Fruit fly (Drosophila melanogaster) whole organism, embryonic: Measurements from ENCODE around the gene CHES-1-like.

Experiments
- Adf1 ChIP-seq: fragments of 200-800 bp; sonication (Bioruptor generic); IDR thresholded peaks from 2 replicates; pipeline ENCODE4 v1.3.6; 2022; ENCODE audit warnings: missing biosample characterization, missing genetic modification characterization
- B-H1 ChIP-seq: fragments of 200-800 bp; sonication (Bioruptor generic); IDR thresholded peaks from 3 replicates; pipeline ENCODE4 v1.3.6; 2022; ENCODE audit warnings: missing biosample characterization, missing genetic modification characterization
- Bgb ChIP-seq: fragments of 200-800 bp; sonication (Bioruptor generic); IDR thresholded peaks from 2 replicates; pipeline ENCODE4 v1.3.6; 2022; ENCODE audit warnings: missing biosample characterization, missing genetic modification characterization; ENCODE audit not compliant: partially characterized antibody
- CG10267 ChIP-seq: fragments of 200-800 bp; sonication (Bioruptor generic); optimal IDR thresholded peaks from 2 replicates; lab custom pipeline; 2018; ENCODE audit warnings: missing biosample characterization, mild to moderate bottlenecking, missing genetic modification characterization, moderate library complexity
- CG10543 ChIP-seq: fragments of 200-800 bp; sonication (Bioruptor generic); optimal IDR thresholded peaks from 3 replicates; lab custom pipeline; 2017; ENCODE audit warnings: missing biosample characterization, mild to moderate bottlenecking, missing genetic modification characterization, moderate library complexity
- CG10959 ChIP-seq: fragments of 200-800 bp; sonication (Bioruptor generic); IDR thresholded peaks from 2 replicates; pipeline ENCODE4 v1.3.6; 2022; ENCODE audit warnings: missing biosample characterization, missing genetic modification characterization
- CG11398 ChIP-seq: fragments of 200-800 bp; sonication (Bioruptor generic); optimal IDR thresholded peaks from 2 replicates; lab custom pipeline; 2016; ENCODE audit warnings: missing biosample characterization, missing genetic modification characterization
- CG11696 ChIP-seq: fragments of 200-800 bp; sonication (Bioruptor generic); IDR thresholded peaks from 2 replicates; pipeline ENCODE4 v1.3.6; 2022; ENCODE audit warnings: missing biosample characterization, missing genetic modification characterization
- CG12659 ChIP-seq: fragments of 200-800 bp; sonication (Bioruptor generic); optimal IDR thresholded peaks from 3 replicates; lab custom pipeline; 2017; ENCODE audit warnings: mild to moderate bottlenecking, missing biosample characterization, missing genetic modification reagents, missing genetic modification characterization
- CG13296 ChIP-seq: fragments of 200-800 bp; sonication (Bioruptor generic); optimal IDR thresholded peaks from 3 replicates; lab custom pipeline; 2018; ENCODE audit warnings: missing biosample characterization, mild to moderate bottlenecking, missing genetic modification characterization
- CG13624 ChIP-seq: fragments of 200-800 bp; sonication (Bioruptor generic); optimal IDR thresholded peaks from 2 replicates; lab custom pipeline; 2016; ENCODE audit warnings: missing biosample characterization, missing genetic modification characterization
- CG14014 ChIP-seq: fragments of 200-800 bp; sonication (Bioruptor generic); IDR thresholded peaks from 2 replicates; pipeline ENCODE4 v1.3.6; 2022; ENCODE audit warnings: missing biosample characterization, missing genetic modification characterization
- CG15011 ChIP-seq: fragments of 200-800 bp; sonication (Bioruptor generic); optimal IDR thresholded peaks from 3 replicates; lab custom pipeline; 2018; ENCODE audit warnings: missing biosample characterization, mild to moderate bottlenecking, missing genetic modification characterization
- CG1792 ChIP-seq: fragments of 200-800 bp; sonication (Bioruptor generic); optimal IDR thresholded peaks from 2 replicates; lab custom pipeline; 2016; ENCODE audit warnings: missing biosample characterization, missing genetic modification characterization
- CG18262 ChIP-seq: fragments of 200-800 bp; optimal IDR thresholded peaks from 3 replicates; lab custom pipeline; 2019; ENCODE audit warnings: missing biosample characterization, mild to moderate bottlenecking, missing genetic modification characterization, moderate library complexity
- CG2678 ChIP-seq: fragments of 200-800 bp; sonication (Bioruptor generic); optimal IDR thresholded peaks from 3 replicates; lab custom pipeline; 2019; ENCODE audit warnings: missing biosample characterization, mild to moderate bottlenecking, missing genetic modification characterization, moderate library complexity
- CG33213 ChIP-seq: fragments of 200-800 bp; sonication (Bioruptor generic); optimal IDR thresholded peaks from 3 replicates; lab custom pipeline; 2016; ENCODE audit warnings: missing biosample characterization, missing genetic modification characterization
- CG42726 ChIP-seq: fragments of 200-800 bp; sonication (Bioruptor generic); IDR thresholded peaks from 2 replicates; pipeline ENCODE4 v1.3.6; 2022; ENCODE audit warnings: missing biosample characterization, missing genetic modification characterization; ENCODE audit not compliant: partially characterized antibody
- CG7839 ChIP-seq: fragments of 200-800 bp; sonication (Bioruptor generic); optimal IDR thresholded peaks from 3 replicates; lab custom pipeline; 2018; ENCODE audit warnings: missing biosample characterization, mild to moderate bottlenecking, missing genetic modification characterization, moderate library complexity
- CG8924 ChIP-seq: fragments of 200-800 bp; optimal IDR thresholded peaks from 3 replicates; lab custom pipeline; 2019; ENCODE audit warnings: missing biosample characterization, mild to moderate bottlenecking, missing genetic modification characterization, moderate library complexity
- CoRest ChIP-seq: fragments of 200-800 bp; sonication (Bioruptor generic); optimal IDR thresholded peaks from 3 replicates; lab custom pipeline; 2018; ENCODE audit warnings: missing biosample characterization, mild to moderate bottlenecking, missing genetic modification characterization, moderate library complexity
- Dfd ChIP-seq, 2 experiments: fragments of >200 bp; optimal IDR thresholded peaks; 2 replicates each; lab custom pipeline; 2017; ENCODE audit warnings: missing biosample characterization in 2 of 2, missing genetic modification characterization in 2 of 2
- MTF-1 ChIP-seq: fragments of 200-800 bp; sonication (Bioruptor generic); optimal IDR thresholded peaks from 2 replicates; lab custom pipeline; 2018; ENCODE audit warnings: missing biosample characterization, mild to moderate bottlenecking, missing genetic modification characterization, borderline replicate concordance
- Myb ChIP-seq: fragments of 200-800 bp; sonication (Bioruptor generic); optimal IDR thresholded peaks from 2 replicates; lab custom pipeline; 2016; ENCODE audit warnings: missing biosample characterization, missing genetic modification characterization
- Neu2 ChIP-seq: fragments of 200-800 bp; sonication (Bioruptor generic); optimal IDR thresholded peaks from 3 replicates; lab custom pipeline; 2016; ENCODE audit warnings: missing biosample characterization, missing genetic modification characterization, borderline replicate concordance
- Optix ChIP-seq: fragments of 200-800 bp; sonication (Bioruptor generic); IDR thresholded peaks from 3 replicates; pipeline ENCODE4 v1.3.6; 2022; ENCODE audit warnings: missing biosample characterization, missing genetic modification characterization
- Rfx ChIP-seq: fragments of 200-800 bp; sonication (Bioruptor generic); IDR thresholded peaks from 2 replicates; pipeline ENCODE4 v1.3.6; 2022; ENCODE audit warnings: missing biosample characterization, missing genetic modification characterization
- Spps ChIP-seq: fragments of 200-800 bp; sonication (Bioruptor generic); optimal IDR thresholded peaks from 2 replicates; lab custom pipeline; 2018; ENCODE audit warnings: missing biosample characterization, mild to moderate bottlenecking, missing genetic modification characterization
- amos ChIP-seq: fragments of 200-800 bp; sonication (Bioruptor generic); IDR thresholded peaks from 2 replicates; pipeline ENCODE4 v1.3.6; 2022; ENCODE audit warnings: missing biosample characterization, missing genetic modification characterization; ENCODE audit not compliant: partially characterized antibody
- ara ChIP-seq: fragments of 200-800 bp; sonication (Bioruptor generic); IDR thresholded peaks from 2 replicates; pipeline ENCODE4 v1.3.6; 2022; ENCODE audit warnings: missing biosample characterization, missing genetic modification characterization
- bbx ChIP-seq: fragments of 200-800 bp; sonication (Bioruptor generic); IDR thresholded peaks from 2 replicates; pipeline ENCODE4 v1.3.6; 2022; ENCODE audit warnings: missing biosample characterization, missing genetic modification characterization; ENCODE audit not compliant: partially characterized antibody
- bcd ChIP-seq: fragments of 200-800 bp; sonication (Bioruptor generic); optimal IDR thresholded peaks from 2 replicates; lab custom pipeline; 2017; ENCODE audit warnings: missing biosample characterization, mild to moderate bottlenecking, missing genetic modification characterization
- chm ChIP-seq: fragments of 200-800 bp; sonication (Bioruptor generic); IDR thresholded peaks from 2 replicates; pipeline ENCODE4 v1.3.6; 2022; ENCODE audit warnings: missing biosample characterization, missing genetic modification characterization
- ci ChIP-seq: fragments of 200-800 bp; sonication (Bioruptor generic); IDR thresholded peaks from 3 replicates; pipeline ENCODE4 v1.3.6; 2022; ENCODE audit warnings: missing biosample characterization, missing genetic modification characterization
- eve ChIP-seq, 2 experiments: fragments of >200 bp; optimal IDR thresholded peaks; 2 replicates each; lab custom pipeline; 2017; ENCODE audit warnings: missing biosample characterization in 2 of 2, missing genetic modification characterization in 2 of 2
- gfzf ChIP-seq: fragments of 200-800 bp; sonication (Bioruptor generic); optimal IDR thresholded peaks from 2 replicates; lab custom pipeline; 2016; ENCODE audit warnings: missing biosample characterization, mild to moderate bottlenecking, missing genetic modification characterization, moderate library complexity
- grau ChIP-seq: fragments of 200-800 bp; optimal IDR thresholded peaks from 3 replicates; lab custom pipeline; 2019; ENCODE audit warnings: missing biosample characterization, mild to moderate bottlenecking, missing genetic modification characterization, moderate library complexity
- lilli ChIP-seq: fragments of 200-800 bp; sonication (Bioruptor generic); optimal IDR thresholded peaks from 3 replicates; lab custom pipeline; 2016; ENCODE audit warnings: missing biosample characterization, missing genetic modification characterization
- nmo ChIP-seq: fragments of 200-800 bp; sonication (Bioruptor generic); optimal IDR thresholded peaks from 2 replicates; lab custom pipeline; 2018; ENCODE audit warnings: missing biosample characterization, mild to moderate bottlenecking, missing genetic modification characterization, moderate library complexity
- p53 ChIP-seq: fragments of 200-800 bp; sonication (Bioruptor generic); optimal IDR thresholded peaks from 2 replicates; lab custom pipeline; 2016; ENCODE audit warnings: missing biosample characterization, missing genetic modification characterization
- pzg ChIP-seq: fragments of 200-800 bp; sonication (Bioruptor generic); optimal IDR thresholded peaks from 3 replicates; lab custom pipeline; 2018; ENCODE audit warnings: missing biosample characterization, mild to moderate bottlenecking, missing genetic modification characterization, moderate library complexity
- sc ChIP-seq, 3 experiments: fragments of >200 bp in 2 of 3; fragments of 200-800 bp in 1 of 3; sonication (Bioruptor generic) in 1 of 3; optimal IDR thresholded peaks; 2 replicates in 2 of 3; 3 replicates in 1 of 3; lab custom pipeline; 2017; ENCODE audit warnings: mild to moderate bottlenecking in 1 of 3, missing biosample characterization in 1 of 3, missing genetic modification characterization in 1 of 3, missing genetic modification reagents in 1 of 3
- shn ChIP-seq: fragments of 200-800 bp; sonication (Bioruptor generic); optimal IDR thresholded peaks from 3 replicates; lab custom pipeline; 2016; ENCODE audit warnings: missing biosample characterization, missing genetic modification characterization
- sr ChIP-seq: fragments of 200-800 bp; sonication (Bioruptor generic); IDR thresholded peaks from 3 replicates; pipeline ENCODE4 v1.3.6; 2022; ENCODE audit warnings: missing biosample characterization, missing genetic modification characterization
- stc ChIP-seq: fragments of 200-800 bp; sonication (Bioruptor generic); IDR thresholded peaks from 2 replicates; pipeline ENCODE4 v1.3.6; 2022; ENCODE audit warnings: missing biosample characterization, missing genetic modification characterization
- stwl ChIP-seq: fragments of 200-800 bp; sonication (Bioruptor generic); optimal IDR thresholded peaks from 3 replicates; lab custom pipeline; 2018; ENCODE audit warnings: missing biosample characterization, mild to moderate bottlenecking, missing genetic modification characterization, moderate library complexity
- tgo ChIP-seq: fragments of 200-800 bp; sonication (Bioruptor generic); IDR thresholded peaks from 3 replicates; pipeline ENCODE4 v1.3.6; 2022; ENCODE audit warnings: missing biosample characterization, missing genetic modification characterization
- tio ChIP-seq: fragments of 200-800 bp; sonication (Bioruptor generic); optimal IDR thresholded peaks from 2 replicates; lab custom pipeline; 2017; ENCODE audit warnings: missing biosample characterization, missing genetic modification characterization, inconsistent platforms

The CHES-1-like gene

dm6 chrX:7691947-7692739, 17.0 kb downstream of the CHES-1-like start (continued):
- TF ChIP-seq chm: no peak
- peak; percentile 38 for TF ChIP-seq CG1792
- peak; percentile 77 for TF ChIP-seq CG12659 (GFP tag; lab: Kevin White, UChicago)
- no peak for TF ChIP-seq ara (GFP tag; lab: Robert Waterston, UW)
- TF ChIP-seq Spps (tag; lab: Kevin White, UChicago): peak; percentile 34
- peak; percentile 72 for TF ChIP-seq tio (GFP tag; lab: Kevin White, UChicago)
- peak; percentile 71 for TF ChIP-seq bcd (GFP tag; lab: Kevin White, UChicago)
- TF ChIP-seq stc (GFP tag; lab: Robert Waterston, UW): peak; percentile 64; the same call in 1 of the 2 replicates
- TF ChIP-seq MTF-1: no peak
- no peak for TF ChIP-seq bbx (GFP tag; lab: Robert Waterston, UW)
- peak; percentile 73 for TF ChIP-seq CG14014 (GFP tag; lab: Robert Waterston, UW)
- TF ChIP-seq CG8924: peak; percentile 80
- peak; percentile 32 for TF ChIP-seq CG15011 (GFP tag; lab: Kevin White, UChicago)
- peak; percentile 34; the same call in 2 of the 3 replicates for TF ChIP-seq B-H1 (GFP tag; lab: Robert Waterston, UW)
- TF ChIP-seq grau (tag; lab: Kevin White, UChicago): peak; percentile 65
- no peak for TF ChIP-seq Dfd (GFP tag; optimal IDR thresholded peaks at IDR 0.05; lab: Kevin White, UChicago)
- TF ChIP-seq ci (GFP tag; lab: Robert Waterston, UW): peak; percentile 75
- TF ChIP-seq p53 (GFP tag; lab: Kevin White, UChicago): no peak
- peak; percentile 43 for TF ChIP-seq CG11398 (GFP tag; lab: Kevin White, UChicago)
- no peak for TF ChIP-seq CG42726 (GFP tag; lab: Robert Waterston, UW)
- TF ChIP-seq Optix (GFP tag; lab: Robert Waterston, UW): no peak
- TF ChIP-seq Bgb (GFP tag; lab: Robert Waterston, UW): no peak
- peak; percentile 57 for TF ChIP-seq CG10267 (tag; lab: Kevin White, UChicago)
- peak; percentile 47 for TF ChIP-seq nmo
- peak; percentile 71 for TF ChIP-seq shn
- TF ChIP-seq CG2678 (tag; lab: Kevin White, UChicago): peak; percentile 87
- peak; percentile 94 for TF ChIP-seq CG7839 (tag; lab: Kevin White, UChicago)
- peak; percentile 36 for TF ChIP-seq Myb
- TF ChIP-seq CG11696 (GFP tag; lab: Robert Waterston, UW): 0 out of 2 replicates have a peak, but pooled peaks have one; percentile 12
- no peak for TF ChIP-seq gfzf
- TF ChIP-seq eve (GFP tag; optimal IDR thresholded peaks at IDR 0.05; lab: Kevin White, UChicago): peak in 1 of 2 experiments; percentile 78
- TF ChIP-seq CG10959: no peak
- TF ChIP-seq tgo: peak; percentile 70
- TF ChIP-seq CoRest (tag; lab: Kevin White, UChicago): peak; percentile 82
- no peak for TF ChIP-seq sc (optimal IDR thresholded peaks at IDR 0.05; lab: Kevin White, UChicago)
- TF ChIP-seq sc (GFP tag; optimal IDR thresholded peaks at IDR 0.05; lab: Kevin White, UChicago): no peak
- TF ChIP-seq sr (GFP tag; lab: Robert Waterston, UW): no peak
- TF ChIP-seq lilli (GFP tag; lab: Kevin White, UChicago): peak; percentile 71
- peak; percentile 76 for TF ChIP-seq CG13296 (GFP tag; lab: Kevin White, UChicago)
- TF ChIP-seq Adf1 (GFP tag; lab: Robert Waterston, UW): peak; percentile 95
- peak; percentile 56 for TF ChIP-seq CG10543 (GFP tag; lab: Kevin White, UChicago)
- no peak for TF ChIP-seq Neu2 (GFP tag; lab: Kevin White, UChicago)
- TF ChIP-seq Rfx: peak; percentile 74
- TF ChIP-seq CG33213: peak; percentile 2
- TF ChIP-seq CG13624 (GFP tag; lab: Kevin White, UChicago): peak; percentile 88
- no peak for TF ChIP-seq pzg (GFP tag; lab: Kevin White, UChicago)
- no peak for TF ChIP-seq stwl (tag; lab: Kevin White, UChicago)
- TF ChIP-seq amos (GFP tag; lab: Robert Waterston, UW): no peak
- peak; percentile 71 for TF ChIP-seq CG18262 (tag; lab: Kevin White, UChicago)
